Worm (Caenorhabditis elegans) whole organism, L4 larva: Measurements from ENCODE around the gene msp-78.
A peak's percentile ranks its signal among the peaks of the same experiment; 100 is the strongest.

Source experiments
- F10B5.3 ChIP-seq: sonication (generic microtip); optimal IDR thresholded peaks from 2 replicates; lab custom pipeline; 2016; ENCODE audit warnings: mild to moderate bottlenecking, missing genetic modification characterization, missing compliant biosample characterization
- F26F4.8 ChIP-seq: fragments of 200-800 bp; sonication (Bioruptor generic); conservative IDR thresholded peaks from 2 replicates; pipeline ENCODE4 v1.3.6; 2022; ENCODE audit warnings: missing genetic modification characterization, missing compliant biosample characterization
- F37D6.2 ChIP-seq: sonication (generic microtip); optimal IDR thresholded peaks from 2 replicates; lab custom pipeline; 2016; ENCODE audit warnings: mild to moderate bottlenecking, missing genetic modification characterization, missing compliant biosample characterization
- F49E8.2 ChIP-seq: sonication (generic microtip); optimal IDR thresholded peaks from 2 replicates; lab custom pipeline; 2016; ENCODE audit warnings: missing compliant biosample characterization, mild to moderate bottlenecking, missing genetic modification characterization, borderline replicate concordance
- T20F7.1 ChIP-seq: fragments of 200-800 bp; sonication (Bioruptor generic); optimal IDR thresholded peaks from 2 replicates; lab custom pipeline; 2018; ENCODE audit warnings: mild to moderate bottlenecking, missing genetic modification characterization, missing compliant biosample characterization
- T26A8.4 ChIP-seq: fragments of 200-800 bp; sonication (Bioruptor generic); IDR thresholded peaks from 2 replicates; pipeline ENCODE4 v1.3.6; 2022; ENCODE audit warnings: missing genetic modification characterization, missing compliant biosample characterization
- Y105C5A.15 ChIP-seq: fragments of 200-800 bp; sonication (Bioruptor generic); IDR thresholded peaks from 2 replicates; pipeline ENCODE4 v1.3.6; 2022; ENCODE audit warnings: missing genetic modification characterization, missing compliant biosample characterization
- Y5F2A.4 ChIP-seq: fragments of 200-800 bp; sonication (Bioruptor generic); optimal IDR thresholded peaks from 2 replicates; lab custom pipeline; 2018; ENCODE audit warnings: mild to moderate bottlenecking, missing genetic modification characterization, missing compliant biosample characterization
- Y75B8A.6 ChIP-seq: fragments of 200-800 bp; sonication (Bioruptor generic); IDR thresholded peaks from 2 replicates; pipeline ENCODE4 v1.3.6; 2022; ENCODE audit warnings: missing genetic modification reagents, missing genetic modification characterization, missing compliant biosample characterization
- aly-2 ChIP-seq: sonication (generic microtip); optimal IDR thresholded peaks from 2 replicates; lab custom pipeline; 2018; ENCODE audit warnings: missing biosample characterization, missing genetic modification characterization
- attf-4 ChIP-seq: sonication (generic microtip); optimal IDR thresholded peaks from 3 replicates; lab custom pipeline; 2017; ENCODE audit warnings: missing biosample characterization, missing genetic modification characterization
- ceh-28 ChIP-seq: fragments of 150-350 bp; optimal IDR thresholded peaks from 2 replicates; lab custom pipeline; 2014; ENCODE audit warnings: missing biosample characterization, missing genetic modification reagents, missing genetic modification characterization
- ceh-62 ChIP-seq: sonication (generic microtip); optimal IDR thresholded peaks from 2 replicates; lab custom pipeline; 2017; ENCODE audit warnings: missing biosample characterization, missing genetic modification characterization
- ces-1 ChIP-seq: fragments of 150-350 bp; sonication (generic microtip); optimal IDR thresholded peaks from 4 replicates; lab custom pipeline; 2014; ENCODE audit warnings: missing biosample characterization, missing genetic modification reagents, missing genetic modification characterization
- ctbp-1 ChIP-seq: fragments of 200-800 bp; sonication (Bioruptor generic); IDR thresholded peaks from 2 replicates; pipeline ENCODE4 v1.3.6; 2022; ENCODE audit warnings: missing genetic modification reagents, missing genetic modification characterization, missing compliant biosample characterization
- daf-12 ChIP-seq: fragments of 150-350 bp; optimal IDR thresholded peaks from 2 replicates; lab custom pipeline; 2014; ENCODE audit warnings: missing biosample characterization, missing genetic modification reagents, missing genetic modification characterization
- daf-16 ChIP-seq, 3 experiments: sonication (generic microtip); optimal IDR thresholded peaks; 2 replicates each; lab custom pipeline; 2016 to 2017; ENCODE audit warnings: missing genetic modification characterization in 3 of 3, missing genetic modification reagents in 3 of 3, mild to moderate bottlenecking in 2 of 3, missing compliant biosample characterization in 2 of 3, missing biosample characterization in 1 of 3, moderate library complexity in 1 of 3
- daf-19 ChIP-seq: fragments of 200-800 bp; sonication (Bioruptor generic); conservative IDR thresholded peaks from 2 replicates; pipeline ENCODE4 v1.3.6; 2022; ENCODE audit warnings: missing genetic modification characterization, missing compliant biosample characterization
- daf-8 ChIP-seq: fragments of 200-800 bp; sonication (Bioruptor generic); IDR thresholded peaks from 2 replicates; pipeline ENCODE4 v1.3.6; 2022; ENCODE audit warnings: missing genetic modification characterization, missing compliant biosample characterization
- dmd-6 ChIP-seq: fragments of 200-800 bp; sonication (Bioruptor generic); IDR thresholded peaks from 2 replicates; pipeline ENCODE4 v1.3.6; 2022; ENCODE audit warnings: missing genetic modification reagents, missing genetic modification characterization, missing compliant biosample characterization
- dmd-8 ChIP-seq: fragments of 200-800 bp; sonication (Bioruptor generic); IDR thresholded peaks from 2 replicates; pipeline ENCODE4 v1.3.6; 2022; ENCODE audit warnings: missing genetic modification characterization, missing compliant biosample characterization
- duxl-1 ChIP-seq: sonication (generic microtip); optimal IDR thresholded peaks from 2 replicates; lab custom pipeline; 2016; ENCODE audit warnings: mild to moderate bottlenecking, missing genetic modification characterization, moderate library complexity, missing compliant biosample characterization; ENCODE audit not compliant: poor library complexity
- egl-43 ChIP-seq: fragments of 200-800 bp; sonication (Bioruptor generic); IDR thresholded peaks from 2 replicates; pipeline ENCODE4 v1.3.6; 2022; ENCODE audit warnings: missing genetic modification reagents, missing genetic modification characterization, missing compliant biosample characterization
- fkh-10 ChIP-seq: fragments of 150-350 bp; optimal IDR thresholded peaks from 2 replicates; lab custom pipeline; 2014; ENCODE audit warnings: missing biosample characterization, missing genetic modification reagents, missing genetic modification characterization
- fos-1 ChIP-seq: fragments of 150-350 bp; optimal IDR thresholded peaks from 2 replicates; lab custom pipeline; 2014; ENCODE audit warnings: missing biosample characterization, missing genetic modification characterization
- lin-29 ChIP-seq: fragments of 200-800 bp; sonication (Bioruptor generic); IDR thresholded peaks from 2 replicates; pipeline ENCODE4 v1.3.6; 2022; ENCODE audit warnings: missing genetic modification reagents, missing genetic modification characterization, missing compliant biosample characterization
- lin-38 ChIP-seq: fragments of 200-800 bp; sonication (Bioruptor generic); IDR thresholded peaks from 2 replicates; pipeline ENCODE4 v1.3.6; 2022; ENCODE audit warnings: missing genetic modification reagents, missing genetic modification characterization, missing compliant biosample characterization
- madf-5 ChIP-seq, 2 experiments: fragments of 200-800 bp; sonication (Bioruptor generic); IDR thresholded peaks; 2 replicates each; pipeline ENCODE4 v1.3.6; 2022; ENCODE audit warnings: missing compliant biosample characterization in 2 of 2, missing genetic modification characterization in 2 of 2
- madf-9 ChIP-seq: fragments of 200-800 bp; sonication (Bioruptor generic); conservative IDR thresholded peaks from 2 replicates; pipeline ENCODE4 v1.3.6; 2022; ENCODE audit warnings: missing genetic modification reagents, missing genetic modification characterization, missing compliant biosample characterization
- mdt-29 ChIP-seq: fragments of 200-800 bp; sonication (Bioruptor generic); IDR thresholded peaks from 2 replicates; pipeline ENCODE4 v1.3.6; 2022; ENCODE audit warnings: missing genetic modification reagents, missing genetic modification characterization, missing compliant biosample characterization
- mxl-3 ChIP-seq: fragments of 200-800 bp; sonication (Bioruptor generic); optimal IDR thresholded peaks from 2 replicates; lab custom pipeline; 2018; ENCODE audit warnings: mild to moderate bottlenecking, missing genetic modification characterization, missing compliant biosample characterization
- nhr-111 ChIP-seq: fragments of 200-800 bp; sonication (Bioruptor generic); optimal IDR thresholded peaks from 2 replicates; lab custom pipeline; 2018; ENCODE audit warnings: mild to moderate bottlenecking, missing genetic modification characterization, missing compliant biosample characterization
- nhr-41 ChIP-seq: fragments of 200-800 bp; sonication (Bioruptor generic); IDR thresholded peaks from 2 replicates; pipeline ENCODE4 v1.3.6; 2022; ENCODE audit warnings: missing genetic modification reagents, missing genetic modification characterization, missing compliant biosample characterization
- nhr-6 ChIP-seq: fragments of 150-350 bp; optimal IDR thresholded peaks from 2 replicates; lab custom pipeline; 2014; ENCODE audit warnings: missing biosample characterization, missing genetic modification characterization
- nhr-76 ChIP-seq: fragments of 150-350 bp; optimal IDR thresholded peaks from 2 replicates; lab custom pipeline; 2014; ENCODE audit warnings: missing biosample characterization, missing genetic modification characterization
- nhr-77 ChIP-seq: fragments of 150-350 bp; optimal IDR thresholded peaks from 2 replicates; lab custom pipeline; 2014; ENCODE audit warnings: missing biosample characterization, missing genetic modification characterization
- pqm-1 ChIP-seq: sonication (generic microtip); optimal IDR thresholded peaks from 2 replicates; lab custom pipeline; 2017; ENCODE audit warnings: missing biosample characterization, missing genetic modification characterization
- rbr-2 ChIP-seq: sonication (generic microtip); optimal IDR thresholded peaks from 2 replicates; lab custom pipeline; 2016; ENCODE audit warnings: missing genotype, missing genetic modification characterization, missing compliant biosample characterization
- sdz-12 ChIP-seq: fragments of 200-800 bp; sonication (Bioruptor generic); optimal IDR thresholded peaks from 2 replicates; lab custom pipeline; 2018; ENCODE audit warnings: mild to moderate bottlenecking, missing genetic modification characterization, missing compliant biosample characterization
- set-16 ChIP-seq: fragments of 200-800 bp; sonication (Bioruptor generic); IDR thresholded peaks from 2 replicates; pipeline ENCODE4 v1.3.6; 2022; ENCODE audit warnings: missing genetic modification reagents, missing genetic modification characterization, missing compliant biosample characterization
- snpc-4 ChIP-seq: fragments of 150-350 bp; optimal IDR thresholded peaks from 2 replicates; lab custom pipeline; 2014; ENCODE audit warnings: missing biosample characterization, missing genetic modification characterization
- spr-1 ChIP-seq: sonication (generic microtip); optimal IDR thresholded peaks from 2 replicates; lab custom pipeline; 2016; ENCODE audit warnings: mild to moderate bottlenecking, missing genetic modification characterization, missing compliant biosample characterization
- spr-3 ChIP-seq: fragments of 200-800 bp; sonication (Bioruptor generic); optimal IDR thresholded peaks from 2 replicates; lab custom pipeline; 2018; ENCODE audit warnings: mild to moderate bottlenecking, missing genetic modification characterization, missing compliant biosample characterization
- tag-97 ChIP-seq: fragments of 200-800 bp; sonication (Bioruptor generic); IDR thresholded peaks from 2 replicates; pipeline ENCODE4 v1.3.6; 2022; ENCODE audit warnings: missing genetic modification characterization, missing compliant biosample characterization
- unc-39 ChIP-seq: sonication (generic microtip); optimal IDR thresholded peaks from 2 replicates; lab custom pipeline; 2017; ENCODE audit warnings: missing biosample characterization, missing genetic modification characterization
- unc-62 ChIP-seq, 3 experiments: fragments of 150-350 bp in 1 of 3; sonication (generic microtip); optimal IDR thresholded peaks in 2 of 3; peaks in 1 of 3; 1 replicate in 1 of 3; 2 replicates in 2 of 3; lab custom pipeline; 2014 to 2017; ENCODE audit warnings: missing biosample characterization in 3 of 3, missing genetic modification characterization in 3 of 3, missing genetic modification reagents in 3 of 3, missing genotype in 1 of 3
- zag-1 ChIP-seq: fragments of 150-350 bp; optimal IDR thresholded peaks from 2 replicates; lab custom pipeline; 2014; ENCODE audit warnings: missing biosample characterization, missing genetic modification characterization
- zfp-3 ChIP-seq: fragments of 200-800 bp; sonication (Bioruptor generic); conservative IDR thresholded peaks from 2 replicates; pipeline ENCODE4 v1.3.6; 2022; ENCODE audit warnings: missing genetic modification reagents, missing genetic modification characterization, missing compliant biosample characterization
- zip-11 ChIP-seq: fragments of 200-800 bp; sonication (Bioruptor generic); IDR thresholded peaks from 2 replicates; pipeline ENCODE4 v1.3.6; 2022; ENCODE audit warnings: missing genetic modification characterization, missing compliant biosample characterization
- zip-2 ChIP-seq: fragments of 150-350 bp; optimal IDR thresholded peaks from 2 replicates; lab custom pipeline; 2014; ENCODE audit warnings: missing biosample characterization, missing genetic modification characterization

Gene msp-78

ce11 chrIV:9801418-9801817, 31.6 kb downstream of the msp-78 start (continued):
- TF ChIP-seq duxl-1 (tag; lab: Kevin White, UChicago) (no peak), attf-4 (tag; lab: Kevin White, UChicago) (no peak), egl-43 (GFP tag; lab: Robert Waterston, UW) (no peak), dmd-6 (peak; percentile 98)

ce11 chrIV:9802711-9803110, 32.9 kb downstream of the msp-78 start, which contains the start of gene fat-3:
TSS of gene fat-3 (plus strand) at chrIV:9803023.
- no peak for TF ChIP-seq dmd-8
- no peak for TF ChIP-seq set-16 (GFP tag; lab: Robert Waterston, UW)
- no peak for TF ChIP-seq zip-11 (GFP tag; lab: Robert Waterston, UW)
- TF ChIP-seq mxl-3 = no peak
- TF ChIP-seq daf-16 (GFP tag; optimal IDR thresholded peaks at IDR 0.05; lab: Kevin White, UChicago) = no peak
- TF ChIP-seq daf-16 (tag; optimal IDR thresholded peaks at IDR 0.05; lab: Kevin White, UChicago) = peak; percentile 68
- TF ChIP-seq sdz-12 (GFP tag; lab: Kevin White, UChicago) = no peak
- TF ChIP-seq F10B5.3 (tag; lab: Kevin White, UChicago) = no peak
- no peak for TF ChIP-seq F49E8.2
- TF ChIP-seq T20F7.1 (GFP tag; lab: Kevin White, UChicago) = no peak
- no peak for TF ChIP-seq nhr-76 (tag; lab: Kevin White, UChicago)
- TF ChIP-seq madf-5 (GFP tag; IDR thresholded peaks at IDR 0.05; lab: Robert Waterston, UW) = no peak
- TF ChIP-seq spr-3 (GFP tag; lab: Kevin White, UChicago) = no peak
- no peak for TF ChIP-seq fkh-10 (GFP tag; lab: Kevin White, UChicago)
- no peak for TF ChIP-seq zfp-3 (GFP tag; lab: Robert Waterston, UW)
- TF ChIP-seq T26A8.4 = no peak
- TF ChIP-seq aly-2 (tag; lab: Kevin White, UChicago) = no peak
- no peak for TF ChIP-seq lin-29 (GFP tag; lab: Robert Waterston, UW)
- no peak for TF ChIP-seq tag-97 (GFP tag; lab: Robert Waterston, UW)
- TF ChIP-seq lin-38 (GFP tag; lab: Robert Waterston, UW) = no peak
- TF ChIP-seq Y105C5A.15 (GFP tag; lab: Robert Waterston, UW) = no peak
- TF ChIP-seq daf-19 (GFP tag; lab: Robert Waterston, UW) = no peak
- TF ChIP-seq fos-1 (tag; lab: Kevin White, UChicago) = no peak
- peak; percentile 31 for TF ChIP-seq pqm-1
- TF ChIP-seq ctbp-1 (GFP tag; lab: Robert Waterston, UW) = no peak
- no peak for TF ChIP-seq Y5F2A.4 (GFP tag; lab: Kevin White, UChicago)
- TF ChIP-seq F37D6.2 (tag; lab: Kevin White, UChicago) = no peak
- TF ChIP-seq nhr-77 (tag; lab: Kevin White, UChicago) = no peak
- no peak for TF ChIP-seq unc-62 (GFP tag; optimal IDR thresholded peaks at IDR 0.05 in 1 of 2; lab: Kevin White, UChicago)
- TF ChIP-seq unc-62 (tag; optimal IDR thresholded peaks at IDR 0.05; lab: Kevin White, UChicago) = no peak
- no peak for TF ChIP-seq snpc-4 (tag; lab: Kevin White, UChicago)
- no peak for TF ChIP-seq madf-9 (GFP tag; lab: Robert Waterston, UW)
- TF ChIP-seq nhr-41 = no peak
- no peak for TF ChIP-seq rbr-2 (tag; lab: Kevin White, UChicago)
- no peak for TF ChIP-seq unc-39
- no peak for TF ChIP-seq daf-8 (GFP tag; lab: Robert Waterston, UW)
- 0 out of 2 replicates have a peak, but pooled peaks have one; percentile 10 for TF ChIP-seq mdt-29 (GFP tag; lab: Robert Waterston, UW)
- no peak for TF ChIP-seq ceh-62 (tag; lab: Kevin White, UChicago)
- TF ChIP-seq ceh-28 = no peak
- TF ChIP-seq zip-2 (tag; lab: Kevin White, UChicago) = no peak
- no peak for TF ChIP-seq daf-12 (tag; lab: Kevin White, UChicago)
- no peak for TF ChIP-seq F26F4.8 (GFP tag; lab: Robert Waterston, UW)
- no peak for TF ChIP-seq nhr-6 (tag; lab: Kevin White, UChicago)
- TF ChIP-seq nhr-111 (GFP tag; lab: Kevin White, UChicago) = no peak
- TF ChIP-seq ces-1 (GFP tag; lab: Kevin White, UChicago) = no peak
- no peak for TF ChIP-seq spr-1
- no peak for TF ChIP-seq duxl-1 (tag; lab: Kevin White, UChicago)
- TF ChIP-seq dmd-6 = peak; percentile 62
- no peak for TF ChIP-seq Y75B8A.6 (GFP tag; lab: Robert Waterston, UW)
- no peak for TF ChIP-seq zag-1 (tag; lab: Kevin White, UChicago)
